7 worm cellular contexts compared by ENCODE assay signal in the genomic region with DNA sequence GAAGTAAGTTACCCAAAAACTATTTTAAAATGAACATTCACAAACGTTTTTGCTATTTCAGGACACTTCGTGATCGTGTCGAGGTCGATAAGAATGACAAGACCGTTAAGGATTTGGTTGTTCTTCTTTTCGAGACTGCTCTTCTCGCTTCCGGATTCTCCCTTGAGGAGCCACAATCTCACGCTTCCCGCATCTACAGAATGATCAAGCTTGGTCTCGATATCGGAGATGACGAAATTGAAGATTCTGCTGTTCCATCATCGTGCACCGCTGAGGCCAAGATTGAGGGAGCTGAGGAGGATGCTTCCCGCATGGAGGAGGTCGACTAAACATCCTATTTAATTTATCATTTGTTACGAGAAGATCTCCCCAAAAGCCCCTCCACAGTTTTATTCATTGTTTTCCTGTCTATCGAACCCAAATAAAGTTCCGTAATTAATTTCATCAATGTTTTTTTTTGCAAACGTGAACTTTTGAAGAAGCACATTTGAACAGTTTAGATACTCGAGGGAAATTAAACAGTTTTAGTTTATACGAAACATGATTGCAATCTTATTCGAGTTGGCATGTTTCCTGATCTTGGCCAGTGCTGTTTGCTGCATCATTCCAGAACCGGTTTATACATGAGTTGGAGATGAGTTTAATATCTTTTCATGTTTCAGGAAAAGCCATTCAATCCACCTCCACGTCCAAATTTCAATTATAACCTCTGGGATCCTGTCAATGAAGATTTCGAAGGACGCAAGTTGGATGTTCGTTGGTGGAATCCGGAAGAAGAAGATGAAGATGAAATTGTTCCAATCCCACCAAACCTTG.
TF ChIP-seq lines count a peak whose summit lies in the region.

A gene (plus strand): TSS at position 520 of the 816 bp plus-strand sequence.

TF ChIP-seq in whole organism, L1 larva, 84 proteins besides CTCF, POLR2A, EP300 and RAD21 (continues in another document):
- TF ChIP-seq fkh-8 (tag; optimal IDR thresholded peaks at IDR 0.05; lab: Kevin White, UChicago) (no peak), nhr-20 (tag; optimal IDR thresholded peaks at IDR 0.05; lab: Kevin White, UChicago) (peak; percentile 39), ztf-4 (tag; optimal IDR thresholded peaks at IDR 0.05; lab: Kevin White, UChicago) (peak; percentile 49), lir-3 (tag; optimal IDR thresholded peaks at IDR 0.05; lab: Kevin White, UChicago; ENCODE audit: poor library complexity) (no peak), egl-27 (tag; optimal IDR thresholded peaks at IDR 0.05; lab: Kevin White, UChicago) (no peak), vab-15 (tag; optimal IDR thresholded peaks at IDR 0.05; lab: Kevin White, UChicago) (no peak), lin-13 (GFP tag; optimal IDR thresholded peaks at IDR 0.05; lab: Kevin White, UChicago) (peak; percentile 25), rnt-1 (tag; optimal IDR thresholded peaks at IDR 0.05; lab: Kevin White, UChicago) (peak; percentile 41), sox-4 (tag; optimal IDR thresholded peaks at IDR 0.05; lab: Kevin White, UChicago) (no peak), sup-37 (GFP tag; optimal IDR thresholded peaks at IDR 0.05; lab: Kevin White, UChicago) (no peak), elt-3 (tag; optimal IDR thresholded peaks at IDR 0.05; lab: Kevin White, UChicago) (no peak), aly-2 (tag; optimal IDR thresholded peaks at IDR 0.05; lab: Kevin White, UChicago) (peak; percentile 100)

TF ChIP-seq in whole organism, L2 larva, 48 proteins besides CTCF, POLR2A, EP300 and RAD21 (continues in another document):
- peak; percentile 6 to 76 for TF ChIP-seq lsy-2 (tag; optimal IDR thresholded peaks at IDR 0.05; lab: Kevin White, UChicago)
- TF ChIP-seq skn-1 (tag; optimal IDR thresholded peaks at IDR 0.05; lab: Kevin White, UChicago): peak; percentile 93
- peak; percentile 53 for TF ChIP-seq gmeb-1 (tag; optimal IDR thresholded peaks at IDR 0.05; lab: Kevin White, UChicago)
- no peak for TF ChIP-seq dmd-4 (tag; optimal IDR thresholded peaks at IDR 0.05; lab: Kevin White, UChicago)
- TF ChIP-seq ztf-11 (tag; optimal IDR thresholded peaks at IDR 0.05; lab: Kevin White, UChicago): no peak
- no peak for TF ChIP-seq mbf-1 (tag; optimal IDR thresholded peaks at IDR 0.05; lab: Kevin White, UChicago)
- TF ChIP-seq nhr-77 (tag; optimal IDR thresholded peaks at IDR 0.05; lab: Kevin White, UChicago): no peak
- peak; percentile 23 for TF ChIP-seq sma-3 (GFP tag; optimal IDR thresholded peaks at IDR 0.05; lab: Kevin White, UChicago)
- no peak for TF ChIP-seq alr-1 (tag; optimal IDR thresholded peaks at IDR 0.05; lab: Kevin White, UChicago)
- TF ChIP-seq peb-1 (tag; optimal IDR thresholded peaks at IDR 0.05; lab: Kevin White, UChicago): no peak
- TF ChIP-seq nhr-11 (tag; optimal IDR thresholded peaks at IDR 0.05; lab: Kevin White, UChicago): no peak
- TF ChIP-seq nhr-6 (tag; optimal IDR thresholded peaks at IDR 0.05; lab: Kevin White, UChicago): no peak

TF ChIP-seq in whole organism, L3 larva, 47 proteins besides CTCF, POLR2A, EP300 and RAD21 (continues in another document):
- TF ChIP-seq hmg-11 (tag; optimal IDR thresholded peaks at IDR 0.05; lab: Kevin White, UChicago) (peak; percentile 22), elt-2 (tag; optimal IDR thresholded peaks at IDR 0.05; lab: Kevin White, UChicago) (peak; percentile 42), sea-2 (GFP tag; optimal IDR thresholded peaks at IDR 0.05; lab: Kevin White, UChicago) (no peak), egl-5 (tag; optimal IDR thresholded peaks at IDR 0.05; lab: Kevin White, UChicago) (peak; percentile 26), lin-39 (tag; optimal IDR thresholded peaks at IDR 0.05; lab: Kevin White, UChicago) (peak; percentile 45), aly-2 (tag; optimal IDR thresholded peaks at IDR 0.05; lab: Kevin White, UChicago) (no peak), jun-1 (tag; optimal IDR thresholded peaks at IDR 0.05; lab: Kevin White, UChicago) (no peak), nhr-12 (tag; optimal IDR thresholded peaks at IDR 0.05; lab: Kevin White, UChicago) (no peak), ceh-9 (tag; optimal IDR thresholded peaks at IDR 0.05; lab: Kevin White, UChicago) (no peak), nhr-76 (tag; optimal IDR thresholded peaks at IDR 0.05; lab: Kevin White, UChicago) (no peak), egl-27 (tag; optimal IDR thresholded peaks at IDR 0.05; lab: Kevin White, UChicago) (no peak), tbx-2 (tag; optimal IDR thresholded peaks at IDR 0.05; lab: Kevin White, UChicago) (peak; percentile 81)

TF ChIP-seq in whole organism, L4 larva, 104 proteins besides CTCF, POLR2A, EP300 and RAD21 (continues in another document):
- TF ChIP-seq dve-1 (tag; optimal IDR thresholded peaks at IDR 0.05; lab: Kevin White, UChicago; ENCODE audit: insufficient read depth) (peak; percentile 65), Y48G9A.11 (GFP tag; IDR thresholded peaks at IDR 0.05; lab: Robert Waterston, UW) (peak; percentile 64; the same call in 1 of the 2 replicates), spr-3 (GFP tag; optimal IDR thresholded peaks at IDR 0.05; lab: Kevin White, UChicago) (peak; percentile 27), unc-130 (GFP tag; optimal IDR thresholded peaks at IDR 0.05; lab: Kevin White, UChicago) (no peak), ces-1 (GFP tag; optimal IDR thresholded peaks at IDR 0.05; lab: Kevin White, UChicago) (no peak), F26F4.8 (GFP tag; conservative IDR thresholded peaks at IDR 0.05; lab: Robert Waterston, UW) (peak; percentile 48; the same call in 1 of the 2 replicates), nhr-237 (tag; optimal IDR thresholded peaks at IDR 0.05; lab: Kevin White, UChicago) (no peak), daf-16 (GFP tag; optimal IDR thresholded peaks at IDR 0.05; lab: Kevin White, UChicago) (no peak), daf-16 (tag; optimal IDR thresholded peaks at IDR 0.05; lab: Kevin White, UChicago) (peak; percentile 86), mxl-2 (GFP tag; conservative IDR thresholded peaks at IDR 0.05; lab: Robert Waterston, UW) (no peak), ztf-7 (tag; optimal IDR thresholded peaks at IDR 0.05; lab: Kevin White, UChicago) (no peak), dmd-9 (GFP tag; IDR thresholded peaks at IDR 0.05; lab: Robert Waterston, UW) (no peak)

TF ChIP-seq in whole organism, early embryonic, 17 proteins besides CTCF, POLR2A, EP300 and RAD21:
- TF ChIP-seq ama-1 (optimal IDR thresholded peaks at IDR 0.05; lab: Kevin White, UChicago) (peak; percentile 58), ets-7 (tag; optimal IDR thresholded peaks at IDR 0.05; lab: Kevin White, UChicago) (peak; percentile 30), tra-4 (tag; optimal IDR thresholded peaks at IDR 0.05; lab: Kevin White, UChicago) (no peak), tbx-37 (GFP tag; conservative IDR thresholded peaks at IDR 0.05; lab: Robert Waterston, UW) (no peak), hmg-4 (GFP tag; optimal IDR thresholded peaks at IDR 0.05; lab: Kevin White, UChicago) (no peak)

TF ChIP-seq in whole organism, late embryonic, 69 proteins besides CTCF, POLR2A, EP300 and RAD21:
- TF ChIP-seq ceh-14 (tag; optimal IDR thresholded peaks at IDR 0.05; lab: Kevin White, UChicago) (no peak), ceh-34 (tag; optimal IDR thresholded peaks at IDR 0.05; lab: Kevin White, UChicago) (no peak), nfya-1 (tag; optimal IDR thresholded peaks at IDR 0.05; lab: Kevin White, UChicago) (peak; percentile 12)

TF ChIP-seq in whole organism, young adult, 124 proteins besides CTCF, POLR2A, EP300 and RAD21 (continues in another document):
- TF ChIP-seq B0261.1 (tag; optimal IDR thresholded peaks at IDR 0.05; lab: Kevin White, UChicago) (peak; percentile 6), unc-130 (GFP tag; optimal IDR thresholded peaks at IDR 0.05; lab: Kevin White, UChicago) (peak; percentile 46), F49E8.2 (tag; optimal IDR thresholded peaks at IDR 0.05; lab: Kevin White, UChicago; ENCODE audit: insufficient read depth) (peak; percentile 94), unc-62 (GFP tag; optimal IDR thresholded peaks at IDR 0.05; lab: Kevin White, UChicago) (no peak), rec-8 (tag; optimal IDR thresholded peaks at IDR 0.05; lab: Kevin White, UChicago) (no peak), hmg-20 (GFP tag; IDR thresholded peaks at IDR 0.05; lab: Robert Waterston, UW) (peak; percentile 57), egl-44 (GFP tag; IDR thresholded peaks at IDR 0.05; lab: Robert Waterston, UW) (no peak), lin-54 (GFP tag; optimal IDR thresholded peaks at IDR 0.05; lab: Kevin White, UChicago) (peak; percentile 64), B0035.1 (tag; optimal IDR thresholded peaks at IDR 0.05; lab: Kevin White, UChicago) (no peak), F52B5.7 (tag; optimal IDR thresholded peaks at IDR 0.05; lab: Kevin White, UChicago) (peak; percentile 48), T26A5.8 (tag; optimal IDR thresholded peaks at IDR 0.05; lab: Kevin White, UChicago) (no peak), mxl-1 (tag; optimal IDR thresholded peaks at IDR 0.05; lab: Kevin White, UChicago) (no peak), attf-6 (GFP tag; IDR thresholded peaks at IDR 0.05; lab: Robert Waterston, UW) (no peak; the same call in 1 of the 2 replicates), Y53F4B.3 (GFP tag; IDR thresholded peaks at IDR 0.05; lab: Robert Waterston, UW) (no peak), dpl-1 (GFP tag; optimal IDR thresholded peaks at IDR 0.05; lab: Kevin White, UChicago) (no peak), gei-17 (GFP tag; optimal IDR thresholded peaks at IDR 0.05; lab: Kevin White, UChicago) (peak; percentile 42), egl-18 (GFP tag; IDR thresholded peaks at IDR 0.05; lab: Robert Waterston, UW) (no peak), madf-6 (GFP tag; IDR thresholded peaks at IDR 0.05; lab: Robert Waterston, UW) (peak; percentile 84), bed-1 (GFP tag; IDR thresholded peaks at IDR 0.05; lab: Robert Waterston, UW) (no peak), ZK185.1 (tag; optimal IDR thresholded peaks at IDR 0.05; lab: Kevin White, UChicago; ENCODE audit: poor library complexity, severe bottlenecking) (peak; percentile 64), B0336.3 (GFP tag; IDR thresholded peaks at IDR 0.05; lab: Robert Waterston, UW) (peak; percentile 86), ztf-28 (GFP tag; IDR thresholded peaks at IDR 0.05; lab: Robert Waterston, UW) (no peak), madf-10 (tag; optimal IDR thresholded peaks at IDR 0.05; lab: Kevin White, UChicago) (peak; percentile 60), nhr-90 (tag; optimal IDR thresholded peaks at IDR 0.05; lab: Kevin White, UChicago) (no peak), hmg-1.2 (GFP tag; IDR thresholded peaks at IDR 0.05; lab: Robert Waterston, UW) (peak; percentile 36; the same call in 1 of the 2 replicates), xnd-1 (tag; optimal IDR thresholded peaks at IDR 0.05; lab: Kevin White, UChicago) (peak; percentile 23), madf-8 (GFP tag; conservative IDR thresholded peaks at IDR 0.05; lab: Robert Waterston, UW) (no peak; the same call in 1 of the 2 replicates), ceh-58 (GFP tag; IDR thresholded peaks at IDR 0.05; lab: Robert Waterston, UW) (no peak), zfh-2 (GFP tag; conservative IDR thresholded peaks at IDR 0.05; lab: Robert Waterston, UW) (peak; percentile 51), nhr-27 (tag; optimal IDR thresholded peaks at IDR 0.05; lab: Kevin White, UChicago) (no peak)
